Fruit fly (Drosophila melanogaster): ENCODE data around the gene SNF4Agamma.
A peak's percentile ranks its signal among the peaks of the same experiment; 100 is the strongest.

SNF4Agamma gene

DNA sequence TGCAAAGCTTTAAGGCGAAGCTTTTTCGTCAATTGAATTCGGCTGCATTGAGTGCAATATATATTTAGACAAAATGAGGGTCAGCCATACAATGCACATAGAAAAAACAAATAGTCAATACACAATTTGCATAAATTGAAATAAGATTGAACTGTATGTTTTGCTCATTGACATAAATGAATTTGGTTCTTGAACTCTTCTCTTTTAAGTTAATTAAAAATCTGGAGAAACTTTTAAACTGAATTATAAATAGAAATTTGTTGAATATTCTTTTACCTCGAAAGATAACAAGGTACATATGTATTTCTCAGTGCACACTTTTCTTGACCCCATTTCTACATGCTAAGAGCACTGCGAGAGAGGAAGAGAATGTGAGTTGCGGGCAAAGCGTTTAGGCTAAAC, 65.8 kb downstream of the SNF4Agamma start (continued):
- peak; percentile 43 for TF ChIP-seq Sox100B (GFP tag; optimal IDR thresholded peaks at IDR 0.05)
- no peak for TF ChIP-seq ranshi (GFP tag; IDR thresholded peaks at IDR 0.05)
- TF ChIP-seq mirr (GFP tag; optimal IDR thresholded peaks at IDR 0.05): no peak
- no peak for TF ChIP-seq CG12236 (GFP tag; optimal IDR thresholded peaks at IDR 0.05)
- TF ChIP-seq knrl (GFP tag; IDR thresholded peaks at IDR 0.05; ENCODE audit: partially characterized antibody): no peak
- no peak for TF ChIP-seq sim (GFP tag; IDR thresholded peaks at IDR 0.05)
- 0 out of 3 replicates have a peak, but pooled peaks have one; percentile 16 for TF ChIP-seq B-H1 (GFP tag; IDR thresholded peaks at IDR 0.05)
- TF ChIP-seq CG8089 (GFP tag; optimal IDR thresholded peaks at IDR 0.05): no peak
- TF ChIP-seq D19A (tag; optimal IDR thresholded peaks at IDR 0.05): peak; percentile 44
- TF ChIP-seq CG32532 (GFP tag; IDR thresholded peaks at IDR 0.05): no peak
- TF ChIP-seq CG43689 (GFP tag; IDR thresholded peaks at IDR 0.05): no peak
- no peak for TF ChIP-seq CG4707 (GFP tag; optimal IDR thresholded peaks at IDR 0.05)
- peak; percentile 66 for TF ChIP-seq Asciz (GFP tag; optimal IDR thresholded peaks at IDR 0.05)
- no peak for TF ChIP-seq slbo (GFP tag; IDR thresholded peaks at IDR 0.05)
- peak; percentile 7 for TF ChIP-seq CG1603 (tag; optimal IDR thresholded peaks at IDR 0.05)
- TF ChIP-seq MBD-R2 (GFP tag; IDR thresholded peaks at IDR 0.05): no peak
- no peak for TF ChIP-seq CG7357 (GFP tag; IDR thresholded peaks at IDR 0.05)
- TF ChIP-seq jigr1 (GFP tag; IDR thresholded peaks at IDR 0.05): no peak
- TF ChIP-seq cato (GFP tag; optimal IDR thresholded peaks at IDR 0.05; ENCODE audit: borderline replicate concordance): peak; percentile 1
- TF ChIP-seq Lhr (GFP tag; optimal IDR thresholded peaks at IDR 0.05): no peak
- TF ChIP-seq sd (tag; optimal IDR thresholded peaks at IDR 0.05): no peak
- no peak for TF ChIP-seq grn (GFP tag; optimal IDR thresholded peaks at IDR 0.05)
- no peak for TF ChIP-seq pnt (GFP tag; optimal IDR thresholded peaks at IDR 0.05)
- peak; percentile 65 for TF ChIP-seq CG12391 (tag; optimal IDR thresholded peaks at IDR 0.05)
- TF ChIP-seq ATbp (GFP tag; optimal IDR thresholded peaks at IDR 0.05): peak; percentile 47
- peak; percentile 40 for TF ChIP-seq Ssrp (tag; optimal IDR thresholded peaks at IDR 0.05)
- TF ChIP-seq CG14710 (tag; optimal IDR thresholded peaks at IDR 0.05): peak; percentile 47
- peak; percentile 68 for TF ChIP-seq CG31441 (GFP tag; IDR thresholded peaks at IDR 0.05)
- TF ChIP-seq unpg (GFP tag; optimal IDR thresholded peaks at IDR 0.05): peak; percentile 50
- no peak for TF ChIP-seq mam (GFP tag; optimal IDR thresholded peaks at IDR 0.05)
- no peak for TF ChIP-seq vfl (GFP tag; optimal IDR thresholded peaks at IDR 0.05)
- no peak for TF ChIP-seq klu (GFP tag; IDR thresholded peaks at IDR 0.05)
- no peak for TF ChIP-seq hth (optimal IDR thresholded peaks at IDR 0.05)
- peak; percentile 47; the same call in 2 of the 3 replicates for TF ChIP-seq zfh1 (GFP tag; IDR thresholded peaks at IDR 0.05)
- TF ChIP-seq ham (GFP tag; IDR thresholded peaks at IDR 0.05): no peak
- TF ChIP-seq ewg (GFP tag; optimal IDR thresholded peaks at IDR 0.05): no peak
- TF ChIP-seq CG1529 (GFP tag; optimal IDR thresholded peaks at IDR 0.05): peak; percentile 15
- no peak for TF ChIP-seq emc (GFP tag; optimal IDR thresholded peaks at IDR 0.05)
- no peak for TF ChIP-seq CG9609 (GFP tag; optimal IDR thresholded peaks at IDR 0.05)
- TF ChIP-seq vvl (GFP tag; IDR thresholded peaks at IDR 0.05): 0 out of 2 replicates have a peak, but pooled peaks have one; percentile 8
- no peak for TF ChIP-seq Sry-δ (GFP tag; optimal IDR thresholded peaks at IDR 0.05)

DNA sequence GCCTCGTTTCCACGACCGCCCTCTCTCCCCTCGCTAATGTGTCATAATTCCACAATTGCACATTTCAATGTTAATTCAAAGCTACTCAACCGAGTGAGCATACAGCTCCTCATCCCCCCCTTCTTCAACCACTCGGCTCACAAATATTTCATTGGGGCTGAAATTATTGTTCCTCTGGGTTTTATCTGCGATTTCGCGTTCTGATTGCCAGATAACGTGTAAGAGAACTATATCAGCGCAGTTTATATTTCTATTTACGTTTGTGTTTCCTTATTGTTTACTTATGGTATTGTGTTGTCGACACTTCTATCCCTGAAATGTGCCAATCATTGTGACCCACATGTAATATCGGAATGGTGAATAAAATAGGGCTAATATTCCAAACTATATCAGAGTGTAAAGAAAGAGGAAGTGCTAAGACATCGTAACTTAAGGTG, 66.3 kb downstream of the SNF4Agamma start:
- TF ChIP-seq B-H2 (GFP tag; optimal IDR thresholded peaks at IDR 0.05) (peak; percentile 64), CG13296 (GFP tag; optimal IDR thresholded peaks at IDR 0.05) (peak; percentile 53), CG13894 (tag; optimal IDR thresholded peaks at IDR 0.05) (peak; percentile 54), CG10321 (GFP tag; IDR thresholded peaks at IDR 0.05) (no peak), crol (GFP tag; IDR thresholded peaks at IDR 0.05) (peak; percentile 91), CG14441 (GFP tag; IDR thresholded peaks at IDR 0.05) (peak; percentile 67), pfk (GFP tag; optimal IDR thresholded peaks at IDR 0.05) (peak; percentile 16), Gug (GFP tag; IDR thresholded peaks at IDR 0.05) (no peak), CG14050 (GFP tag; IDR thresholded peaks at IDR 0.05) (no peak), wor (GFP tag; IDR thresholded peaks at IDR 0.05) (no peak), Hey (tag; optimal IDR thresholded peaks at IDR 0.05) (peak; percentile 32), CG8290 (GFP tag; optimal IDR thresholded peaks at IDR 0.05) (no peak), CG8290 (tag; optimal IDR thresholded peaks at IDR 0.05) (peak in 1 of 2 experiments; percentile 12), CG3995 (GFP tag; optimal IDR thresholded peaks at IDR 0.05) (no peak), sug (tag; optimal IDR thresholded peaks at IDR 0.05) (peak; percentile 87)
